Fruit fly (Drosophila melanogaster) whole organism, pupa: ENCODE results near the gene Gr94a.

Experiments
- CG10348 ChIP-seq: fragments of 200-800 bp; sonication (Bioruptor generic); IDR thresholded peaks from 2 replicates; pipeline ENCODE4 v1.3.6; 2022; ENCODE audit warnings: missing biosample characterization, missing genetic modification characterization
- CG15710 ChIP-seq: fragments of 200-800 bp; sonication (Bioruptor generic); optimal IDR thresholded peaks from 2 replicates; lab custom pipeline; 2018; ENCODE audit warnings: missing biosample characterization, mild to moderate bottlenecking, missing genetic modification characterization, moderate library complexity
- CG34367 ChIP-seq: fragments of 200-800 bp; sonication (Bioruptor generic); optimal IDR thresholded peaks from 2 replicates; lab custom pipeline; 2018; ENCODE audit warnings: missing biosample characterization, mild to moderate bottlenecking, missing genetic modification characterization
- CG9948 ChIP-seq: fragments of 200-800 bp; sonication (Bioruptor generic); optimal IDR thresholded peaks from 2 replicates; lab custom pipeline; 2018; ENCODE audit warnings: missing biosample characterization, mild to moderate bottlenecking, missing genetic modification characterization, moderate library complexity
- Ets98B ChIP-seq: fragments of 200-800 bp; sonication (Bioruptor generic); IDR thresholded peaks from 2 replicates; pipeline ENCODE4 v1.3.6; 2022; ENCODE audit warnings: missing biosample characterization, missing genetic modification characterization
- Pif1B ChIP-seq: fragments of 200-800 bp; sonication (Bioruptor generic); optimal IDR thresholded peaks from 3 replicates; lab custom pipeline; 2016; ENCODE audit warnings: missing biosample characterization, missing genetic modification characterization
- Snoo ChIP-seq: fragments of 200-800 bp; sonication (Bioruptor generic); optimal IDR thresholded peaks from 3 replicates; lab custom pipeline; 2017; ENCODE audit warnings: missing biosample characterization, mild to moderate bottlenecking, missing genetic modification characterization, inconsistent platforms
- fd96Ca ChIP-seq: fragments of 200-800 bp; sonication (Bioruptor generic); IDR thresholded peaks from 3 replicates; pipeline ENCODE4 v1.3.6; 2022; ENCODE audit warnings: missing biosample characterization, missing genetic modification characterization

DNA sequence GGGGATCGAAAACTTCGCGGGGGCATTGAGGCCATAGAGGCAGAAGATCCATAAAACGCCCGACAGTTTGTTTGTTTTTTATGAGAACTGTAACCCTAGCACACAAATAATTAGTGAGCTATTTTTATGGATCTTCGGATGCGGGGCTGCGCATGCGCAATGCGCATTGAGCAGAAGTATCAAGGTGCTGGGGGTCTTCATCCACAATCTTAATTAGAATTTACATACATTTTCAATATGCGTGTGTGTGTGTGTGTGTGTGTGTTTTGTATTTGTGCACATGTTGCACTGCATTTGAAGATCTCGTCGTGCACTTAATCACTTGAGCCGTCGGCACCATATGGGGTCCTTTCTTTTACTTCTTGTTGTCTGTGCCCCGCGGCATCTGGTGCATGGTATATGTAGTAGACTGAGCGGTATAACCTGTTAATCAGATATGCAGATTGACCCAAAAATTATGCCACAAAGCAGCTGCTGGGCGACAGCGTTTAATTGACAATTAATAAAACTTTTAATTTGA, 8.7 kb upstream of the Gr94a start:
- TF ChIP-seq fd96Ca (GFP tag; lab: Robert Waterston, UW) (no peak), CG10348 (GFP tag; lab: Robert Waterston, UW) (no peak), CG34367 (tag; lab: Kevin White, UChicago) (no peak), CG9948 (no peak), Ets98B (no peak), Pif1B (no peak), Snoo (tag; lab: Kevin White, UChicago) (no peak), CG15710 (tag; lab: Kevin White, UChicago) (no peak)
